Fruit fly (Drosophila melanogaster) whole organism, wandering third instar larva: ENCODE data around the gene CNMa.

Source experiments
- Abd-B ChIP-seq: fragments of >200 bp; optimal IDR thresholded peaks from 2 replicates; lab custom pipeline; 2017; ENCODE audit warnings: missing biosample characterization, missing genetic modification characterization
- CG32264 ChIP-seq: fragments of 200-800 bp; sonication (Bioruptor generic); optimal IDR thresholded peaks from 2 replicates; lab custom pipeline; 2016; ENCODE audit warnings: missing biosample characterization, missing genetic modification characterization
- CG9705 ChIP-seq: fragments of 200-800 bp; sonication (Bioruptor generic); optimal IDR thresholded peaks from 2 replicates; lab custom pipeline; 2018; ENCODE audit warnings: missing biosample characterization, mild to moderate bottlenecking, missing genetic modification characterization
- CrebA ChIP-seq: fragments of 200-800 bp; sonication (Bioruptor generic); optimal IDR thresholded peaks from 2 replicates; lab custom pipeline; 2016; ENCODE audit warnings: missing biosample characterization, mild to moderate bottlenecking, missing genetic modification characterization, borderline replicate concordance
- Dif ChIP-seq: fragments of 200-275, 200-300 bp; sonication (Bioruptor generic); optimal IDR thresholded peaks from 2 replicates; lab custom pipeline; 2018; ENCODE audit warnings: missing biosample characterization, missing genetic modification characterization; ENCODE audit not compliant: partially characterized antibody
- GATAd ChIP-seq: sonication (Bioruptor generic); optimal IDR thresholded peaks from 2 replicates; lab custom pipeline; 2016; ENCODE audit warnings: missing biosample characterization, missing genetic modification characterization
- Hnf4 ChIP-seq: fragments of 200-800 bp; sonication (Bioruptor generic); optimal IDR thresholded peaks from 2 replicates; lab custom pipeline; 2016; ENCODE audit warnings: missing biosample characterization, mild to moderate bottlenecking, missing genetic modification characterization
- Hr78 ChIP-seq: fragments of >200 bp; optimal IDR thresholded peaks from 2 replicates; lab custom pipeline; 2017; ENCODE audit warnings: missing biosample characterization, missing genetic modification characterization
- Jra ChIP-seq: sonication (Bioruptor generic); optimal IDR thresholded peaks from 2 replicates; lab custom pipeline; 2016; ENCODE audit warnings: missing biosample characterization, missing genetic modification characterization
- Myc ChIP-seq: fragments of >200 bp; optimal IDR thresholded peaks from 2 replicates; lab custom pipeline; 2017
- N ChIP-seq: fragments of >200 bp; optimal IDR thresholded peaks from 2 replicates; lab custom pipeline; 2018; ENCODE audit warnings: missing biosample characterization, missing external identifiers, missing genetic modification characterization
- OdsH ChIP-seq: fragments of 200-800 bp; sonication (Bioruptor generic); optimal IDR thresholded peaks from 2 replicates; lab custom pipeline; 2016; ENCODE audit warnings: missing biosample characterization, mild to moderate bottlenecking, missing genetic modification characterization
- Rel ChIP-seq, 2 experiments: fragments of 200-800 bp; sonication (Bioruptor generic) in 1 of 2; optimal IDR thresholded peaks; 2 replicates in 1 of 2; 3 replicates in 1 of 2; lab custom pipeline; 2016 to 2019; ENCODE audit warnings: mild to moderate bottlenecking in 2 of 2, missing biosample characterization in 2 of 2, missing genetic modification characterization in 2 of 2, moderate library complexity in 1 of 2
- Sp1 ChIP-seq: fragments of 200-800 bp; sonication (Bioruptor generic); optimal IDR thresholded peaks from 3 replicates; lab custom pipeline; 2019; ENCODE audit warnings: missing biosample characterization, mild to moderate bottlenecking, missing genetic modification characterization, moderate library complexity
- Vsx2 ChIP-seq: fragments of 200-300, 225-300 bp; sonication (Bioruptor generic); optimal IDR thresholded peaks from 2 replicates; lab custom pipeline; 2018; ENCODE audit warnings: missing biosample characterization, missing genetic modification characterization; ENCODE audit not compliant: partially characterized antibody
- brk ChIP-seq: fragments of 200-800 bp; sonication (Bioruptor generic); optimal IDR thresholded peaks from 2 replicates; lab custom pipeline; 2016; ENCODE audit warnings: missing biosample characterization, mild to moderate bottlenecking, missing genetic modification characterization
- dl ChIP-seq, 2 experiments: fragments of 175-275, 200-275 bp in 1 of 2; fragments of 200-275 bp in 1 of 2; sonication (Bioruptor generic); optimal IDR thresholded peaks; lab custom pipeline; 2018; ENCODE audit warnings: mild to moderate bottlenecking in 2 of 2, missing biosample characterization in 2 of 2, missing genetic modification characterization in 2 of 2, moderate library complexity in 2 of 2; ENCODE audit not compliant: partially characterized antibody in 2 of 2, insufficient read depth in 1 of 2
- dmrt93B ChIP-seq: fragments of 200-800 bp; sonication (Bioruptor generic); optimal IDR thresholded peaks from 2 replicates; lab custom pipeline; 2018; ENCODE audit warnings: missing biosample characterization, mild to moderate bottlenecking, missing genetic modification characterization
- dsf ChIP-seq: sonication (Bioruptor generic); optimal IDR thresholded peaks from 2 replicates; lab custom pipeline; 2016; ENCODE audit warnings: missing biosample characterization, missing genetic modification characterization, borderline replicate concordance
- ey ChIP-seq: fragments of 200-800 bp; sonication (Bioruptor generic); optimal IDR thresholded peaks from 2 replicates; lab custom pipeline; 2016; ENCODE audit warnings: missing biosample characterization, missing genetic modification characterization
- foxo ChIP-seq, 2 experiments: fragments of 200-800 bp; sonication (Bioruptor generic); optimal IDR thresholded peaks; 2 replicates in 1 of 2; 3 replicates in 1 of 2; lab custom pipeline; 2016 to 2017; ENCODE audit warnings: missing biosample characterization in 2 of 2, missing genetic modification characterization in 2 of 2
- fru ChIP-seq: fragments of 200-800 bp; sonication (Bioruptor generic); optimal IDR thresholded peaks from 3 replicates; lab custom pipeline; 2016; ENCODE audit warnings: missing biosample characterization, mild to moderate bottlenecking, missing genetic modification characterization
- h ChIP-seq: fragments of 200-800 bp; sonication (Bioruptor generic); optimal IDR thresholded peaks from 3 replicates; lab custom pipeline; 2016; ENCODE audit warnings: missing biosample characterization, mild to moderate bottlenecking, missing genetic modification characterization
- jim ChIP-seq: fragments of 175-275, 200-325 bp; sonication (Bioruptor generic); optimal IDR thresholded peaks from 2 replicates; lab custom pipeline; 2016; ENCODE audit warnings: missing biosample characterization, mild to moderate bottlenecking, missing genetic modification characterization
- psq ChIP-seq: fragments of 200-800 bp; sonication (Bioruptor generic); optimal IDR thresholded peaks from 3 replicates; lab custom pipeline; 2017; ENCODE audit warnings: missing biosample characterization, mild to moderate bottlenecking, missing genetic modification characterization, moderate library complexity
- rgr ChIP-seq: fragments of 200-800 bp; sonication (Bioruptor generic); optimal IDR thresholded peaks from 3 replicates; lab custom pipeline; 2016; ENCODE audit warnings: missing biosample characterization, mild to moderate bottlenecking, missing genetic modification characterization
- sage ChIP-seq: fragments of 200-800 bp; sonication (Bioruptor generic); optimal IDR thresholded peaks from 2 replicates; lab custom pipeline; 2016; ENCODE audit warnings: missing biosample characterization, mild to moderate bottlenecking, missing genetic modification characterization
- sv ChIP-seq: fragments of 200-800 bp; sonication (Bioruptor generic); optimal IDR thresholded peaks from 3 replicates; lab custom pipeline; 2016; ENCODE audit warnings: missing biosample characterization, missing genetic modification characterization
- tai ChIP-seq: sonication (Bioruptor generic); optimal IDR thresholded peaks from 2 replicates; lab custom pipeline; 2016; ENCODE audit warnings: missing biosample characterization, missing genetic modification characterization
- usp ChIP-seq: fragments of >200 bp; optimal IDR thresholded peaks from 2 replicates; lab custom pipeline; 2017; ENCODE audit warnings: missing biosample characterization, missing genetic modification characterization
- woc ChIP-seq: sonication (Bioruptor generic); optimal IDR thresholded peaks from 2 replicates; lab custom pipeline; 2016; ENCODE audit warnings: missing biosample characterization, mild to moderate bottlenecking, missing genetic modification characterization

Gene CNMa

DNA sequence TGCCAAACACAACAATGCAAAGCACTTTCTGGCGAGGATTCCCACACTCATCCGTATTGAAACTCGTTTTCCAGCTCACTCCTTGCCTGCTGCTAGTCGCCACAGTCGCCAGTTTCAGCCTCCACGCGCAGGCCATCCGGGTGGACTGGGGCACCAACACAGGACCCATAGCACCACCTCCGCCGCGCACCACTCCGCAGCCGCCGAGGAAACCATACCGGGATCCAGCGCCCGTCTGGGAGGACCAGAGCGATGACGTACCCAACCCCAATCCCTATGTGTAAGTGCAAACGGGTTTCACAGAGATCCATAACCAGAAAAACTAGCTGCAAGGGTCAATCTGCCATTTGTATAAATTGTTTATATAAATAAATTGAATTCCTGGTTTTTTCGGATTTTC lies 34.3 kb downstream of the CNMa start:
- TF ChIP-seq Dif, result no peak
- no peak for TF ChIP-seq CG32264 (GFP tag; lab: Kevin White, UChicago)
- no peak for TF ChIP-seq jim (GFP tag; lab: Kevin White, UChicago)
- no peak for TF ChIP-seq CrebA (GFP tag; lab: Kevin White, UChicago)
- TF ChIP-seq OdsH, result no peak
- no peak for TF ChIP-seq dl (GFP tag; optimal IDR thresholded peaks at IDR 0.05; lab: Kevin White, UChicago; ENCODE audit: insufficient read depth in 1 of 2, partially characterized antibody in 2 of 2)
- TF ChIP-seq foxo (GFP tag; optimal IDR thresholded peaks at IDR 0.05; lab: Kevin White, UChicago), result no peak
- no peak for TF ChIP-seq N (GFP tag; lab: Kevin White, UChicago)
- TF ChIP-seq CG9705 (GFP tag; lab: Kevin White, UChicago), result no peak
- no peak for TF ChIP-seq fru
- no peak for TF ChIP-seq dmrt93B (GFP tag; lab: Kevin White, UChicago)
- no peak for TF ChIP-seq ey
- no peak for TF ChIP-seq Myc (lab: Kevin White, UChicago)
- TF ChIP-seq GATAd (GFP tag; lab: Kevin White, UChicago), result no peak
- TF ChIP-seq h (GFP tag; lab: Kevin White, UChicago), result no peak
- no peak for TF ChIP-seq usp (GFP tag; lab: Kevin White, UChicago)
- no peak for TF ChIP-seq Jra
- no peak for TF ChIP-seq Hr78 (GFP tag; lab: Kevin White, UChicago)

DNA sequence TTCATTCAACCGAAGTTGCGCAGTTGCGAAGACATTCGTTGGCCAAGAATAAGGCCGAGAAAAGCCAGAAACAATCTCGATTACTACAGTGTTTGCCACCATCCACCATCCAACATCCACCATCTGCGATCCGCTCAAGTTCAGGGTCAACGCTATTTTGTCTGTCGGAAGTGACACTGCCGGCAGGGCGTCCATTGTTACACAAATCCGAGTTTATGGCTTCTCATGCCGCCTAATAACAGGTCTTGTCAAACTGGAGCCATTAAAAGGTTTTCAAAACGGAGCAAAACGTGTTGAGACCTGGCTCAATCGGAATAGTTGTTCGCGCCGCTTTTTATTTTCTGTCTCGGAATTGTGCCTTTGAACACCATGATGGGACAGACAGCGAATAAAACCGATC lies 36.6 kb downstream of the CNMa start:
- TF ChIP-seq CrebA (GFP tag; lab: Kevin White, UChicago) (no peak), usp (GFP tag; lab: Kevin White, UChicago) (no peak), Abd-B (no peak), Hnf4 (no peak), brk (GFP tag; lab: Kevin White, UChicago) (no peak), dsf (GFP tag; lab: Kevin White, UChicago) (no peak), CG9705 (GFP tag; lab: Kevin White, UChicago) (no peak), Sp1 (GFP tag; lab: Kevin White, UChicago) (no peak), woc (GFP tag; lab: Kevin White, UChicago) (no peak), ey (no peak), Vsx2 (no peak)
- TF ChIP-seq, all 38 proteins: peak for 0

DNA sequence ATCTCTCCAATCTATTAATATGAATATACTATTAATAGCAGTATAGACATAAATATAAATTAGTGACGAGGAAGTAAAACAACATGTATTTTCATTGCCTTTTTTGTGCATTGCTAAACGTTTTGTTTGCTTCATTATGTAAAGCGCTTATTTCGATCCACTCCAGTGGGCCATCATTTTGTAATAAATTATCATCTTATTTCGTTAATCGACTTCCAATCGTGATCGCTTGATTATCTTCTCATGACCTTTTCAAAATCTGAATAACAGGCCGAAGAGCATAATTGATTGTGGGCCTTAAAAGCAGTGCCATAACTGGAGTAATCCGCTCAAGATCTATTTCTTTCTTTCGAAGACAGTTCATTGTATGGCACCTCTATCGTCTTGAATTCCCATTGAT lies 38.0 kb downstream of the CNMa start:
- TF ChIP-seq Rel (GFP tag; optimal IDR thresholded peaks at IDR 0.05; lab: Kevin White, UChicago), result no peak
- no peak for TF ChIP-seq Rel (tag; optimal IDR thresholded peaks at IDR 0.05; lab: Kevin White, UChicago)
- TF ChIP-seq, all 38 proteins: peak for 0

DNA sequence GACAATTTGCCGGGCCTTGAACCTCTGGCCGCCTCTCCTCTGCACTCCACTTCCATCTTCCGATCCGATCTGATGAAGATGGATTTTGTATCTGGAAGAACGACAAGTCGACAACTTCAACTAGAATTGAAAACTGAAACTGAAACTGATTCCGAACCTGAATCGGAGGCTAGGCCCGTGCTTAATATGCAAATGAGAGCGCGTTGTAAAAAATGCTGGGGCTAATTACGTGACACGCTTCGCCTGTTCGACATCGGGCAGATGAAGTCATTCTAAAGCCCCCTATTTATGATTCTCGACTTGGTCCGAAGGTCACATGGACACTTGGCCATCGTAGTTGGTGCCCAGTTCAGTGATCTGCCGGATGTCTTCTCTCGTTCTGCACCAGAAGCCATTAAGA lies 38.8 kb downstream of the CNMa start:
- TF ChIP-seq h (GFP tag; lab: Kevin White, UChicago) (no peak), sage (GFP tag; lab: Kevin White, UChicago) (no peak), sv (GFP tag; lab: Kevin White, UChicago) (no peak), CrebA (GFP tag; lab: Kevin White, UChicago) (no peak), Abd-B (no peak), tai (GFP tag; lab: Kevin White, UChicago) (no peak), foxo (GFP tag; optimal IDR thresholded peaks at IDR 0.05; lab: Kevin White, UChicago) (no peak), GATAd (GFP tag; lab: Kevin White, UChicago) (no peak), rgr (GFP tag; lab: Kevin White, UChicago) (no peak), psq (GFP tag; lab: Kevin White, UChicago) (no peak), Sp1 (GFP tag; lab: Kevin White, UChicago) (no peak), CG32264 (GFP tag; lab: Kevin White, UChicago) (no peak)

DNA sequence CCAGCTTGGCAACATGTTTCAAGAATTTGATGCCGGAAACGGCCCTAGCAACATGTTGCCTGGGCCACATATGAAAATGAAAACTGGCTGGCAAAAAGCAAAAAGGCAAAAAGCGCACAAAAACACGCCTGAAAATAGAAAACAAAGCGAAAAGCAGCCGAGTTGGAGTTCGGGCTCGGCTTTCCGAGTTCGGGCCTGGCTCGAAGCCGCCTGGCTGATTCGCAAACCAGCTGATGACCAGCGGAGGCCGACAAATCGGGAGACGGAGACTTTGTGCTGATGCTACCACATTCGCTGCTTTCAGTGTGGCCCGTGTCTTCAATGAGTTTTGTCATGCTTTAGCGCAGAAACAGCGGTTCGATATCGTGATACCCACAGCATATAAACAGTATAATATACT lies 45.1 kb downstream of the CNMa start, which contains the start of gene GV1:
Gene GV1, plus strand, starts transcription at position 301 of the 400 bp plus-strand sequence.
- TF ChIP-seq Hr78 (GFP tag; lab: Kevin White, UChicago), result no peak
- TF ChIP-seq sage (GFP tag; lab: Kevin White, UChicago), result peak; percentile 20
- TF ChIP-seq h (GFP tag; lab: Kevin White, UChicago), result peak; percentile 40
- TF ChIP-seq Sp1 (GFP tag; lab: Kevin White, UChicago), result peak; percentile 33
